Worm (Caenorhabditis elegans) whole organism, young adult: ENCODE measurements around the gene clec-215.

Experiments
- B0261.1 ChIP-seq: sonication (generic microtip); optimal IDR thresholded peaks from 2 replicates; lab custom pipeline; 2016; ENCODE audit warnings: mild to moderate bottlenecking, missing genetic modification characterization, moderate library complexity, missing compliant biosample characterization
- C06A6.2 ChIP-seq: fragments of 200-800 bp; sonication (Bioruptor generic); conservative IDR thresholded peaks from 2 replicates; pipeline ENCODE4 v1.3.6; 2022; ENCODE audit warnings: missing genetic modification characterization, missing compliant biosample characterization
- F33H1.4 ChIP-seq: fragments of 200-800 bp; sonication (Bioruptor generic); IDR thresholded peaks from 2 replicates; pipeline ENCODE4 v1.3.6; 2022; ENCODE audit warnings: missing genetic modification reagents, missing genetic modification characterization, missing compliant biosample characterization
- F49E8.2 ChIP-seq: sonication (generic microtip); optimal IDR thresholded peaks from 3 replicates; lab custom pipeline; 2017; ENCODE audit warnings: missing genetic modification characterization, mild to moderate bottlenecking, missing compliant biosample characterization, antibody characterized with exemption, moderate library complexity; ENCODE audit not compliant: insufficient read depth
- F55B11.4 ChIP-seq: sonication (generic microtip); optimal IDR thresholded peaks from 2 replicates; lab custom pipeline; 2016; ENCODE audit warnings: missing compliant biosample characterization, missing genetic modification characterization, borderline replicate concordance; ENCODE audit not compliant: insufficient read depth
- F57A8.1 ChIP-seq: fragments of 200-800 bp; sonication (Bioruptor generic); optimal IDR thresholded peaks from 2 replicates; lab custom pipeline; 2018; ENCODE audit warnings: mild to moderate bottlenecking, missing genetic modification characterization, moderate library complexity, missing compliant biosample characterization
- T26A5.8 ChIP-seq: sonication (generic microtip); optimal IDR thresholded peaks from 2 replicates; lab custom pipeline; 2016; ENCODE audit warnings: missing genetic modification characterization, missing compliant biosample characterization
- Y53F4B.3 ChIP-seq: fragments of 200-800 bp; sonication (Bioruptor generic); IDR thresholded peaks from 2 replicates; pipeline ENCODE4 v1.3.6; 2022; ENCODE audit warnings: missing genetic modification reagents, missing genetic modification characterization, missing compliant biosample characterization
- Y67H2A.10 ChIP-seq: fragments of 200-800 bp; sonication (Bioruptor generic); conservative IDR thresholded peaks from 2 replicates; pipeline ENCODE4 v1.3.6; 2022; ENCODE audit warnings: missing genetic modification reagents, missing genetic modification characterization, missing compliant biosample characterization
- akir-1 ChIP-seq: fragments of 200-800 bp; sonication (Bioruptor generic); optimal IDR thresholded peaks from 2 replicates; lab custom pipeline; 2018; ENCODE audit warnings: mild to moderate bottlenecking, missing genetic modification characterization, moderate library complexity, missing compliant biosample characterization
- aptf-2 ChIP-seq: fragments of 200-800 bp; sonication (Bioruptor generic); conservative IDR thresholded peaks from 2 replicates; pipeline ENCODE4 v1.3.6; 2022; ENCODE audit warnings: missing genetic modification reagents, missing genetic modification characterization, missing compliant biosample characterization
- aptf-3 ChIP-seq: fragments of 200-800 bp; sonication (Bioruptor generic); IDR thresholded peaks from 2 replicates; pipeline ENCODE4 v1.3.6; 2022; ENCODE audit warnings: missing genetic modification characterization, missing compliant biosample characterization
- attf-6 ChIP-seq: fragments of 200-800 bp; sonication (Bioruptor generic); IDR thresholded peaks from 2 replicates; pipeline ENCODE4 v1.3.6; 2022; ENCODE audit warnings: missing genetic modification reagents, missing genetic modification characterization, missing compliant biosample characterization
- ccch-3 ChIP-seq: fragments of 200-800 bp; sonication (Bioruptor generic); optimal IDR thresholded peaks from 2 replicates; lab custom pipeline; 2018; ENCODE audit warnings: mild to moderate bottlenecking, missing genetic modification characterization, missing compliant biosample characterization
- chd-7 ChIP-seq: sonication (generic microtip); optimal IDR thresholded peaks from 2 replicates; lab custom pipeline; 2016; ENCODE audit warnings: mild to moderate bottlenecking, missing genetic modification characterization, moderate library complexity, missing compliant biosample characterization
- dox-1 ChIP-seq: fragments of 200-800 bp; sonication (Bioruptor generic); IDR thresholded peaks from 2 replicates; pipeline ENCODE4 v1.3.6; 2022; ENCODE audit warnings: missing genetic modification reagents, missing genetic modification characterization, missing compliant biosample characterization
- dpff-1 ChIP-seq: sonication (generic microtip); optimal IDR thresholded peaks from 2 replicates; lab custom pipeline; 2017; ENCODE audit warnings: mild to moderate bottlenecking, missing genetic modification characterization, missing compliant biosample characterization
- dpl-1 ChIP-seq: fragments of 150-350 bp; optimal IDR thresholded peaks from 2 replicates; lab custom pipeline; 2014; ENCODE audit warnings: missing biosample characterization, missing genetic modification reagents, missing genetic modification characterization
- egl-44 ChIP-seq: fragments of 200-800 bp; sonication (Bioruptor generic); IDR thresholded peaks from 2 replicates; pipeline ENCODE4 v1.3.6; 2022; ENCODE audit warnings: missing genetic modification reagents, missing genetic modification characterization, missing compliant biosample characterization
- ekl-4 ChIP-seq: fragments of 200-800 bp; sonication (Bioruptor generic); IDR thresholded peaks from 2 replicates; pipeline ENCODE4 v1.3.6; 2022; ENCODE audit warnings: missing genetic modification reagents, missing genetic modification characterization, missing compliant biosample characterization
- gei-17 ChIP-seq: fragments of 200-800 bp; sonication (Bioruptor generic); optimal IDR thresholded peaks from 2 replicates; lab custom pipeline; 2018; ENCODE audit warnings: mild to moderate bottlenecking, missing genetic modification characterization, missing compliant biosample characterization
- hlh-12 ChIP-seq: sonication (generic microtip); optimal IDR thresholded peaks from 2 replicates; lab custom pipeline; 2016; ENCODE audit warnings: missing genetic modification characterization, missing compliant biosample characterization
- lag-1 ChIP-seq: fragments of 200-800 bp; sonication (Bioruptor generic); IDR thresholded peaks from 2 replicates; pipeline ENCODE4 v1.3.6; 2022; ENCODE audit warnings: missing genetic modification reagents, missing genetic modification characterization, missing compliant biosample characterization
- lsl-1 ChIP-seq: fragments of 200-800 bp; sonication (Bioruptor generic); optimal IDR thresholded peaks from 2 replicates; lab custom pipeline; 2018; ENCODE audit warnings: mild to moderate bottlenecking, missing genetic modification characterization, moderate library complexity, missing compliant biosample characterization
- madf-8 ChIP-seq: fragments of 200-800 bp; sonication (Bioruptor generic); conservative IDR thresholded peaks from 2 replicates; pipeline ENCODE4 v1.3.6; 2022; ENCODE audit warnings: missing genetic modification reagents, missing genetic modification characterization, missing compliant biosample characterization
- mel-28 ChIP-seq: sonication (generic microtip); optimal IDR thresholded peaks from 2 replicates; lab custom pipeline; 2016; ENCODE audit warnings: borderline replicate concordance, mild to moderate bottlenecking, missing genetic modification characterization, missing compliant biosample characterization
- nfya-1 ChIP-seq: sonication (generic microtip); optimal IDR thresholded peaks from 2 replicates; lab custom pipeline; 2017; ENCODE audit warnings: antibody characterized with exemption, missing compliant biosample characterization, missing genetic modification characterization, borderline replicate concordance; ENCODE audit not compliant: insufficient read depth
- nfya-2 ChIP-seq: fragments of 200-800 bp; sonication (Bioruptor generic); IDR thresholded peaks from 2 replicates; pipeline ENCODE4 v1.3.6; 2022; ENCODE audit warnings: missing genetic modification reagents, missing genetic modification characterization, missing compliant biosample characterization
- nhr-179 ChIP-seq: sonication (generic microtip); optimal IDR thresholded peaks from 2 replicates; lab custom pipeline; 2016; ENCODE audit warnings: mild to moderate bottlenecking, missing genetic modification characterization, missing compliant biosample characterization
- pha-4 ChIP-seq: fragments of 150-350 bp; sonication (generic microtip); optimal IDR thresholded peaks from 2 replicates; lab custom pipeline; 2014; ENCODE audit warnings: missing biosample characterization, missing genetic modification reagents, missing genetic modification characterization
- sdz-38 ChIP-seq: sonication (generic microtip); optimal IDR thresholded peaks from 2 replicates; lab custom pipeline; 2016; ENCODE audit warnings: missing genotype, missing genetic modification characterization, missing compliant biosample characterization
- snpc-1.3 ChIP-seq: sonication (generic microtip); optimal IDR thresholded peaks from 2 replicates; lab custom pipeline; 2017; ENCODE audit warnings: missing genetic modification characterization, mild to moderate bottlenecking, missing compliant biosample characterization, antibody characterized with exemption, moderate library complexity, missing genotype, missing genetic modification reagents; ENCODE audit not compliant: insufficient read depth
- snpc-3.4 ChIP-seq: sonication (generic microtip); optimal IDR thresholded peaks from 2 replicates; lab custom pipeline; 2017; ENCODE audit warnings: missing genetic modification characterization, mild to moderate bottlenecking, missing compliant biosample characterization, antibody characterized with exemption, moderate library complexity, missing genotype, missing genetic modification reagents
- sptf-2 ChIP-seq: fragments of 200-800 bp; sonication (Bioruptor generic); optimal IDR thresholded peaks from 2 replicates; lab custom pipeline; 2018; ENCODE audit warnings: mild to moderate bottlenecking, missing genetic modification characterization, missing compliant biosample characterization
- tbx-9 ChIP-seq: sonication (generic microtip); optimal IDR thresholded peaks from 2 replicates; lab custom pipeline; 2016; ENCODE audit warnings: borderline replicate concordance, missing genetic modification characterization, inconsistent platforms, missing compliant biosample characterization
- ztf-22 ChIP-seq: fragments of 200-800 bp; sonication (Bioruptor generic); optimal IDR thresholded peaks from 2 replicates; lab custom pipeline; 2018; ENCODE audit warnings: mild to moderate bottlenecking, missing genetic modification characterization, moderate library complexity, missing compliant biosample characterization
- ztf-28 ChIP-seq: fragments of 200-800 bp; sonication (Bioruptor generic); IDR thresholded peaks from 2 replicates; pipeline ENCODE4 v1.3.6; 2022; ENCODE audit warnings: missing genetic modification reagents, missing genetic modification characterization, missing compliant biosample characterization
- ztf-3 ChIP-seq: fragments of 200-800 bp; sonication (Bioruptor generic); optimal IDR thresholded peaks from 2 replicates; lab custom pipeline; 2018; ENCODE audit warnings: mild to moderate bottlenecking, missing genetic modification characterization, missing compliant biosample characterization
- ztf-6 ChIP-seq: fragments of 200-800 bp; sonication (Bioruptor generic); IDR thresholded peaks from 2 replicates; pipeline ENCODE4 v1.3.6; 2022; ENCODE audit warnings: missing genetic modification reagents, missing genetic modification characterization, missing compliant biosample characterization

Gene clec-215

ce11 chrV:7624152-7624551 is 12.0 kb downstream of the clec-215 start, which contains the start of gene C50E3.13:
C50E3.13 (minus strand) TSS chrV:7624252.
- TF ChIP-seq dpff-1 (tag; lab: Kevin White, UChicago): no peak
- no peak for TF ChIP-seq nfya-1 (tag; lab: Kevin White, UChicago)
- TF ChIP-seq snpc-3.4 (tag; lab: Kevin White, UChicago): no peak
- no peak for TF ChIP-seq akir-1 (GFP tag; lab: Kevin White, UChicago)
- TF ChIP-seq mel-28 (tag; lab: Kevin White, UChicago): no peak
- no peak for TF ChIP-seq lag-1 (GFP tag; lab: Robert Waterston, UW)
- TF ChIP-seq F55B11.4 (tag; lab: Kevin White, UChicago): no peak
- no peak for TF ChIP-seq attf-6 (GFP tag; lab: Robert Waterston, UW)
- TF ChIP-seq madf-8: no peak
- no peak for TF ChIP-seq gei-17
- TF ChIP-seq chd-7 (tag; lab: Kevin White, UChicago): no peak
- TF ChIP-seq F49E8.2 (tag; lab: Kevin White, UChicago): no peak
- TF ChIP-seq F57A8.1 (GFP tag; lab: Kevin White, UChicago): no peak
- TF ChIP-seq hlh-12 (tag; lab: Kevin White, UChicago): no peak
- no peak for TF ChIP-seq egl-44 (GFP tag; lab: Robert Waterston, UW)
- TF ChIP-seq snpc-1.3: no peak
- TF ChIP-seq, all 124 proteins: peak for 0

ce11 chrV:7624652-7625051 is 12.5 kb downstream of the clec-215 start, which contains the start of gene grsp-4:
grsp-4 (plus strand) TSS chrV:7624952.
- TF ChIP-seq Y53F4B.3 (GFP tag; lab: Robert Waterston, UW) (no peak), aptf-2 (GFP tag; lab: Robert Waterston, UW) (no peak), F55B11.4 (tag; lab: Kevin White, UChicago) (no peak), ekl-4 (no peak), nfya-2 (GFP tag; lab: Robert Waterston, UW) (no peak), F33H1.4 (GFP tag; lab: Robert Waterston, UW) (no peak), pha-4 (tag; lab: Kevin White, UChicago) (no peak)

- TF ChIP-seq aptf-3 (GFP tag; lab: Robert Waterston, UW) (no peak), tbx-9 (tag; lab: Kevin White, UChicago) (no peak), ztf-6 (GFP tag; lab: Robert Waterston, UW) (no peak), dox-1 (no peak), T26A5.8 (no peak), ztf-3 (GFP tag; lab: Kevin White, UChicago) (no peak), ztf-28 (GFP tag; lab: Robert Waterston, UW) (no peak), nhr-179 (no peak), B0261.1 (no peak), C06A6.2 (no peak), mel-28 (tag; lab: Kevin White, UChicago) (no peak)
Measured at ce11 chrV:7626550-7626949, 14.4 kb downstream of the clec-215 start, which contains the start of gene F07C4.6. F07C4.6 (plus strand) TSS chrV:7626850.

ce11 chrV:7629504-7629903 is 17.4 kb downstream of the clec-215 start, which contains the start of gene srd-30:
srd-30 (plus strand) TSS chrV:7629804.
- no peak for TF ChIP-seq dpl-1 (GFP tag; lab: Kevin White, UChicago)
- TF ChIP-seq snpc-1.3: no peak
- no peak for TF ChIP-seq ccch-3 (GFP tag; lab: Kevin White, UChicago)
- no peak for TF ChIP-seq aptf-2 (GFP tag; lab: Robert Waterston, UW)
- TF ChIP-seq sdz-38 (tag; lab: Kevin White, UChicago): no peak
- TF ChIP-seq ztf-6 (GFP tag; lab: Robert Waterston, UW): no peak
- no peak for TF ChIP-seq sptf-2 (GFP tag; lab: Kevin White, UChicago)
- no peak for TF ChIP-seq F55B11.4 (tag; lab: Kevin White, UChicago)
- no peak for TF ChIP-seq Y67H2A.10 (GFP tag; lab: Robert Waterston, UW)
- TF ChIP-seq lsl-1: no peak
- no peak for TF ChIP-seq ztf-22 (GFP tag; lab: Kevin White, UChicago)
- TF ChIP-seq ztf-3 (GFP tag; lab: Kevin White, UChicago): no peak
